Fruit fly (Drosophila melanogaster) whole organism, embryonic: ENCODE results near the gene OS9.

ENCODE experiments used
- ATbp ChIP-seq: fragments of 200-800 bp; sonication (Bioruptor generic); optimal IDR thresholded peaks from 2 replicates; lab custom pipeline; 2017; ENCODE audit warnings: missing biosample characterization, mild to moderate bottlenecking, missing genetic modification characterization, missing genetic modification reagents
- Awh ChIP-seq: fragments of 200-800 bp; sonication (Bioruptor generic); IDR thresholded peaks from 2 replicates; pipeline ENCODE4, ENCODE4 v1.3.6; 2022; ENCODE audit warnings: missing biosample characterization, missing genetic modification characterization
- BtbVII ChIP-seq: fragments of 200-800 bp; sonication (Bioruptor generic); optimal IDR thresholded peaks from 3 replicates; lab custom pipeline; 2017; ENCODE audit warnings: missing biosample characterization, mild to moderate bottlenecking, missing genetic modification characterization
- CG10979 ChIP-seq: fragments of 200-800 bp; sonication (Bioruptor generic); optimal IDR thresholded peaks from 2 replicates; lab custom pipeline; 2018; ENCODE audit warnings: missing biosample characterization, mild to moderate bottlenecking, missing genetic modification characterization, moderate library complexity
- CG13894 ChIP-seq: fragments of 200-800 bp; sonication (Bioruptor generic); optimal IDR thresholded peaks from 3 replicates; lab custom pipeline; 2018; ENCODE audit warnings: missing biosample characterization, mild to moderate bottlenecking, missing genetic modification characterization, moderate library complexity
- CG14050 ChIP-seq: fragments of 200-800 bp; sonication (Bioruptor generic); IDR thresholded peaks from 3 replicates; pipeline ENCODE4 v1.3.6; 2022; ENCODE audit warnings: missing biosample characterization, missing genetic modification characterization
- CG14965 ChIP-seq: fragments of 200-800 bp; sonication (Bioruptor generic); optimal IDR thresholded peaks from 2 replicates; lab custom pipeline; 2016; ENCODE audit warnings: missing biosample characterization, missing genetic modification characterization, borderline replicate concordance
- CG1647 ChIP-seq: fragments of 200-800 bp; sonication (Bioruptor generic); optimal IDR thresholded peaks from 3 replicates; lab custom pipeline; 2016; ENCODE audit warnings: missing biosample characterization, missing genetic modification characterization
- CG1832 ChIP-seq: fragments of 200-800 bp; sonication (Bioruptor generic); optimal IDR thresholded peaks from 2 replicates; lab custom pipeline; 2017; ENCODE audit warnings: missing biosample characterization, mild to moderate bottlenecking, missing genetic modification characterization, inconsistent platforms
- CG18619 ChIP-seq: fragments of 200-800 bp; sonication (Bioruptor generic); optimal IDR thresholded peaks from 3 replicates; lab custom pipeline; 2017; ENCODE audit warnings: missing biosample characterization, mild to moderate bottlenecking, missing genetic modification characterization
- CG2202 ChIP-seq: fragments of 200-800 bp; sonication (Bioruptor generic); optimal IDR thresholded peaks from 2 replicates; lab custom pipeline; 2018; ENCODE audit warnings: missing biosample characterization, mild to moderate bottlenecking, missing genetic modification characterization
- CG3065 ChIP-seq: fragments of 200-800 bp; sonication (Bioruptor generic); optimal IDR thresholded peaks from 2 replicates; lab custom pipeline; 2016; ENCODE audit warnings: missing biosample characterization, missing genetic modification characterization
- CG31365 ChIP-seq: fragments of 200-800 bp; sonication (Bioruptor generic); optimal IDR thresholded peaks from 2 replicates; lab custom pipeline; 2018; ENCODE audit warnings: missing biosample characterization, mild to moderate bottlenecking, missing genetic modification characterization
- CG32772 ChIP-seq: fragments of 200-800 bp; sonication (Bioruptor generic); IDR thresholded peaks from 2 replicates; pipeline ENCODE4 v1.3.6; 2022; ENCODE audit warnings: missing biosample characterization, missing genetic modification characterization
- CG3847 ChIP-seq: fragments of 200-800 bp; sonication (Bioruptor generic); IDR thresholded peaks from 2 replicates; pipeline ENCODE4 v1.3.6; 2022; ENCODE audit warnings: missing biosample characterization, missing genetic modification characterization
- CG3995 ChIP-seq: fragments of 200-800 bp; sonication (Bioruptor generic); optimal IDR thresholded peaks from 3 replicates; lab custom pipeline; 2016; ENCODE audit warnings: missing biosample characterization, missing genetic modification characterization
- CG4328 ChIP-seq: fragments of 200-800 bp; sonication (Bioruptor generic); optimal IDR thresholded peaks from 3 replicates; lab custom pipeline; 2017; ENCODE audit warnings: missing biosample characterization, missing genetic modification reagents, missing genetic modification characterization
- CG4424 ChIP-seq: fragments of 200-800 bp; sonication (Bioruptor generic); optimal IDR thresholded peaks from 3 replicates; lab custom pipeline; 2016; ENCODE audit warnings: missing biosample characterization, missing genetic modification characterization
- CG6683 ChIP-seq: fragments of 200-800 bp; sonication (Bioruptor generic); optimal IDR thresholded peaks from 2 replicates; lab custom pipeline; 2017; ENCODE audit warnings: missing biosample characterization, mild to moderate bottlenecking, missing genetic modification characterization, missing genetic modification reagents
- CG8924 ChIP-seq: fragments of 200-800 bp; optimal IDR thresholded peaks from 3 replicates; lab custom pipeline; 2019; ENCODE audit warnings: missing biosample characterization, mild to moderate bottlenecking, missing genetic modification characterization, moderate library complexity
- CG8944 ChIP-seq: fragments of 200-800 bp; sonication (Bioruptor generic); optimal IDR thresholded peaks from 3 replicates; lab custom pipeline; 2016; ENCODE audit warnings: missing biosample characterization, missing genetic modification characterization
- CHES-1-like ChIP-seq: fragments of 200-800 bp; sonication (Bioruptor generic); optimal IDR thresholded peaks from 2 replicates; lab custom pipeline; 2016; ENCODE audit warnings: missing biosample characterization, missing genetic modification characterization
- Deaf1 ChIP-seq: fragments of 200-800 bp; optimal IDR thresholded peaks from 3 replicates; lab custom pipeline; 2019; ENCODE audit warnings: missing biosample characterization, mild to moderate bottlenecking, missing genetic modification characterization, moderate library complexity
- Gug ChIP-seq: fragments of 200-800 bp; sonication (Bioruptor generic); IDR thresholded peaks from 4 replicates; pipeline ENCODE4 v1.3.6; 2022; ENCODE audit warnings: missing biosample characterization, missing genetic modification characterization
- Hr78 ChIP-seq, 2 experiments: fragments of 200-800 bp in 1 of 2; fragments of >200 bp in 1 of 2; sonication (Bioruptor generic) in 1 of 2; optimal IDR thresholded peaks; 2 replicates each; lab custom pipeline; 2017 to 2019; ENCODE audit warnings: missing biosample characterization in 2 of 2, missing genetic modification characterization in 2 of 2, mild to moderate bottlenecking in 1 of 2, moderate library complexity in 1 of 2
- Oli ChIP-seq: fragments of 200-800 bp; sonication (Bioruptor generic); optimal IDR thresholded peaks from 2 replicates; lab custom pipeline; 2018; ENCODE audit warnings: missing biosample characterization, mild to moderate bottlenecking, missing genetic modification characterization, moderate library complexity
- Stat92E ChIP-seq, 3 experiments: fragments of >200 bp in 2 of 3; fragments of 200-800 bp in 1 of 3; sonication (Bioruptor generic) in 1 of 3; optimal IDR thresholded peaks; 2 replicates each; lab custom pipeline; 2017 to 2019; ENCODE audit warnings: missing biosample characterization in 3 of 3, missing genetic modification characterization in 3 of 3, mild to moderate bottlenecking in 1 of 3, moderate library complexity in 1 of 3
- amos ChIP-seq: fragments of 200-800 bp; sonication (Bioruptor generic); IDR thresholded peaks from 2 replicates; pipeline ENCODE4 v1.3.6; 2022; ENCODE audit warnings: missing biosample characterization, missing genetic modification characterization; ENCODE audit not compliant: partially characterized antibody
- chif ChIP-seq, 2 experiments: fragments of 200-800 bp; sonication (Bioruptor generic); optimal IDR thresholded peaks; 3 replicates each; lab custom pipeline; 2016; ENCODE audit warnings: missing biosample characterization in 2 of 2, missing genetic modification characterization in 2 of 2
- chinmo ChIP-seq: fragments of 200-800 bp; sonication (Bioruptor generic); IDR thresholded peaks from 4 replicates; pipeline ENCODE4 v1.3.6; 2022; ENCODE audit warnings: missing biosample characterization, missing genetic modification characterization; ENCODE audit not compliant: partially characterized antibody
- chm ChIP-seq: fragments of 200-800 bp; sonication (Bioruptor generic); IDR thresholded peaks from 2 replicates; pipeline ENCODE4 v1.3.6; 2022; ENCODE audit warnings: missing biosample characterization, missing genetic modification characterization
- corto ChIP-seq: fragments of 200-800 bp; sonication (Bioruptor generic); optimal IDR thresholded peaks from 2 replicates; lab custom pipeline; 2016; ENCODE audit warnings: missing biosample characterization, mild to moderate bottlenecking, missing genetic modification characterization, moderate library complexity
- dan ChIP-seq: fragments of 200-800 bp; sonication (Bioruptor generic); IDR thresholded peaks from 2 replicates; pipeline ENCODE4 v1.3.6; 2022; ENCODE audit warnings: missing biosample characterization, missing genetic modification characterization
- danr ChIP-seq: fragments of 200-800 bp; sonication (Bioruptor generic); IDR thresholded peaks from 2 replicates; pipeline ENCODE4 v1.3.6; 2022; ENCODE audit warnings: missing biosample characterization, missing genetic modification characterization
- esg ChIP-seq: fragments of 200-800 bp; sonication (Bioruptor generic); conservative IDR thresholded peaks from 2 replicates; pipeline ENCODE4 v1.3.6; 2022; ENCODE audit warnings: missing biosample characterization, missing genetic modification characterization
- fd3F ChIP-seq: fragments of 200-800 bp; sonication (Bioruptor generic); optimal IDR thresholded peaks from 2 replicates; lab custom pipeline; 2018; ENCODE audit warnings: missing biosample characterization, mild to moderate bottlenecking, missing genetic modification characterization, moderate library complexity
- gsb ChIP-seq: fragments of 200-800 bp; sonication (Bioruptor generic); IDR thresholded peaks from 2 replicates; pipeline ENCODE4 v1.3.6; 2022; ENCODE audit warnings: missing biosample characterization, missing genetic modification characterization
- hb ChIP-seq: fragments of 200-800 bp; sonication (Bioruptor generic); IDR thresholded peaks from 3 replicates; pipeline ENCODE4 v1.3.6; 2022; ENCODE audit warnings: missing biosample characterization, missing genetic modification characterization; ENCODE audit not compliant: partially characterized antibody
- hbn ChIP-seq: fragments of 200-800 bp; sonication (Bioruptor generic); IDR thresholded peaks from 2 replicates; pipeline ENCODE4 v1.3.6; 2022; ENCODE audit warnings: missing biosample characterization, missing genetic modification characterization; ENCODE audit not compliant: partially characterized antibody
- maf-S ChIP-seq: fragments of 200-800 bp; sonication (Bioruptor generic); optimal IDR thresholded peaks from 2 replicates; lab custom pipeline; 2016; ENCODE audit warnings: missing biosample characterization, missing genetic modification characterization
- nmo ChIP-seq: fragments of 200-800 bp; sonication (Bioruptor generic); optimal IDR thresholded peaks from 2 replicates; lab custom pipeline; 2018; ENCODE audit warnings: missing biosample characterization, mild to moderate bottlenecking, missing genetic modification characterization, moderate library complexity
- odd ChIP-seq: fragments of 200-800 bp; sonication (Bioruptor generic); optimal IDR thresholded peaks from 2 replicates; lab custom pipeline; 2017; ENCODE audit warnings: missing biosample characterization, mild to moderate bottlenecking, missing genetic modification characterization
- pb ChIP-seq: fragments of 200-800 bp; sonication (Bioruptor generic); optimal IDR thresholded peaks from 3 replicates; lab custom pipeline; 2016; ENCODE audit warnings: missing biosample characterization, missing genetic modification characterization
- pros ChIP-seq: fragments of 200-800 bp; sonication (Bioruptor generic); optimal IDR thresholded peaks from 3 replicates; lab custom pipeline; 2019; ENCODE audit warnings: missing biosample characterization, mild to moderate bottlenecking, missing genetic modification characterization, moderate library complexity
- slbo ChIP-seq: fragments of 200-800 bp; sonication (Bioruptor generic); IDR thresholded peaks from 2 replicates; pipeline ENCODE4 v1.3.6; 2022; ENCODE audit warnings: missing biosample characterization, missing genetic modification characterization
- sob ChIP-seq: fragments of 200-800 bp; sonication (Bioruptor generic); IDR thresholded peaks from 2 replicates; pipeline ENCODE4 v1.3.6; 2022; ENCODE audit warnings: missing biosample characterization, missing genetic modification characterization
- tap ChIP-seq: fragments of 200-800 bp; optimal IDR thresholded peaks from 3 replicates; lab custom pipeline; 2019; ENCODE audit warnings: missing biosample characterization, mild to moderate bottlenecking, missing genetic modification characterization, moderate library complexity
- wdn ChIP-seq: fragments of 200-800 bp; sonication (Bioruptor generic); IDR thresholded peaks from 2 replicates; pipeline ENCODE4 v1.3.6; 2022; ENCODE audit warnings: missing biosample characterization, missing genetic modification characterization
- wor ChIP-seq: fragments of 200-800 bp; sonication (Bioruptor generic); IDR thresholded peaks from 2 replicates; pipeline ENCODE4 v1.3.6; 2022; ENCODE audit warnings: missing biosample characterization, missing genetic modification characterization
- yki ChIP-seq: fragments of >200 bp; optimal IDR thresholded peaks from 3 replicates; lab custom pipeline; 2018

Gene OS9

DNA sequence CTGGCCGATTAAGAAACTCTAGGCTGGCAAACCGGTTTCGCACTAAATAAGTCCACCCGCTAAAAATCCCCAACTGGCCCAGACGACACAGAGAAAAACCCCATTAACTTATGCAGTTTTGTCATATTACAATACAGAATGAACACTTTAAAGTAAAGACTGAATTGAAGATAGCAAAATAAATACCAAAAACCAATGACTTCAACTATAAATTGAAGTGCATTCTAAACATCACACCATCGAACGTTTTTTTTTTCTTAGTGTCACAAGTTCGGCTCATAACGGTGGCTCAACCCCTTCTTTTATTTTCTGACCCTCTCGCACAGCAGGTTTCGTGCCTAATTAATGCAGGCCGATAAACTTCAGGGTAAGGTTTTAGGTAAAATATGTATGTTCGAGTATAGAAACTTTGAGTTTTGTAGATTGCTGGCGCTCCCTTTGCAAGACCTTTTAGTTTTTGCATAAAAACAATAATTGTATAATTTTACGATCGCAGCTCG is 24.9 kb downstream of the OS9 start (continued):
- TF ChIP-seq CG4328 (GFP tag; lab: Kevin White, UChicago) (no peak), yki (lab: Kevin White, UChicago) (no peak), CG1832 (GFP tag; lab: Kevin White, UChicago) (no peak), Oli (tag; lab: Kevin White, UChicago) (peak; percentile 85), CG13894 (tag; lab: Kevin White, UChicago) (peak; percentile 56), chinmo (GFP tag; lab: Robert Waterston, UW) (peak; percentile 77; the same call in 3 of the 4 replicates), CG3847 (peak; percentile 92), pb (GFP tag; lab: Kevin White, UChicago) (peak; percentile 55), Hr78 (GFP tag; optimal IDR thresholded peaks at IDR 0.05; lab: Kevin White, UChicago) (peak in 1 of 2 experiments; percentile 33), esg (GFP tag; lab: Robert Waterston, UW) (peak; percentile 88), chm (GFP tag; lab: Robert Waterston, UW) (peak; percentile 82), CG6683 (GFP tag; lab: Kevin White, UChicago) (peak; percentile 33), sob (GFP tag; lab: Robert Waterston, UW) (peak; percentile 94), odd (peak; percentile 78), CG31365 (tag; lab: Kevin White, UChicago) (peak; percentile 49), CG14965 (no peak), wdn (GFP tag; lab: Robert Waterston, UW) (peak; percentile 87), tap (tag; lab: Kevin White, UChicago) (peak; percentile 58), slbo (GFP tag; lab: Robert Waterston, UW) (peak; percentile 96), hbn (GFP tag; lab: Robert Waterston, UW) (no peak), CG3065 (GFP tag; lab: Kevin White, UChicago) (peak; percentile 57), corto (no peak), CHES-1-like (peak; percentile 90), CG14050 (peak; percentile 84), CG18619 (GFP tag; lab: Kevin White, UChicago) (peak; percentile 79), chif (GFP tag; optimal IDR thresholded peaks at IDR 0.05; lab: Kevin White, UChicago) (peak; percentile 82 to 83), Gug (GFP tag; lab: Robert Waterston, UW) (peak; percentile 86), maf-S (GFP tag; lab: Kevin White, UChicago) (peak; percentile 85), CG2202 (tag; lab: Kevin White, UChicago) (peak; percentile 53), amos (GFP tag; lab: Robert Waterston, UW) (no peak), wor (GFP tag; lab: Robert Waterston, UW) (peak; percentile 80), CG8924 (peak; percentile 81), CG1647 (no peak), ATbp (GFP tag; lab: Kevin White, UChicago) (peak; percentile 78), Awh (GFP tag; lab: Robert Waterston, UW) (peak; percentile 90), gsb (peak; percentile 88), BtbVII (GFP tag; lab: Kevin White, UChicago) (peak; percentile 84), danr (GFP tag; lab: Robert Waterston, UW) (peak; percentile 76), Deaf1 (peak; percentile 55), CG8944 (GFP tag; lab: Kevin White, UChicago) (peak; percentile 84), CG10979 (tag; lab: Kevin White, UChicago) (peak; percentile 75), CG32772 (GFP tag; lab: Robert Waterston, UW) (peak; percentile 89), CG4424 (GFP tag; lab: Kevin White, UChicago) (peak; percentile 87), Stat92E (GFP tag; optimal IDR thresholded peaks at IDR 0.05; lab: Kevin White, UChicago) (no peak), pros (GFP tag; lab: Kevin White, UChicago) (no peak), dan (peak; percentile 61; the same call in 1 of the 2 replicates), hb (GFP tag; lab: Robert Waterston, UW) (no peak), fd3F (GFP tag; lab: Kevin White, UChicago) (peak; percentile 80), CG3995 (peak; percentile 58), nmo (peak; percentile 28)
